Fruit fly (Drosophila melanogaster) whole organism, prepupa: ENCODE measurements around the gene CG42847.

Experiments used
- CG10669 ChIP-seq: fragments of 200-800 bp; sonication (Bioruptor generic); optimal IDR thresholded peaks from 3 replicates; lab custom pipeline; 2018; ENCODE audit warnings: missing biosample characterization, mild to moderate bottlenecking, missing genetic modification characterization, moderate library complexity
- CG16779 ChIP-seq: fragments of 200-800 bp; sonication (Bioruptor generic); optimal IDR thresholded peaks from 3 replicates; lab custom pipeline; 2017; ENCODE audit warnings: missing biosample characterization, mild to moderate bottlenecking, missing genetic modification characterization
- CG8319 ChIP-seq: fragments of 200-800 bp; sonication (Bioruptor generic); optimal IDR thresholded peaks from 3 replicates; lab custom pipeline; 2016; ENCODE audit warnings: missing biosample characterization, missing genetic modification characterization
- CG9139 ChIP-seq: fragments of 200-800 bp; sonication (Bioruptor generic); optimal IDR thresholded peaks from 3 replicates; lab custom pipeline; 2017; ENCODE audit warnings: missing biosample characterization, mild to moderate bottlenecking, missing genetic modification characterization
- Hr38 ChIP-seq: sonication (Bioruptor generic); optimal IDR thresholded peaks from 2 replicates; lab custom pipeline; 2016; ENCODE audit warnings: missing biosample characterization, missing genetic modification characterization
- Lpt ChIP-seq: fragments of 200-800 bp; sonication (Bioruptor generic); optimal IDR thresholded peaks from 3 replicates; lab custom pipeline; 2016; ENCODE audit warnings: missing biosample characterization, missing genetic modification characterization
- achi ChIP-seq: fragments of 200-800 bp; sonication (Bioruptor generic); optimal IDR thresholded peaks from 3 replicates; lab custom pipeline; 2016; ENCODE audit warnings: missing biosample characterization, missing genetic modification characterization

DNA sequence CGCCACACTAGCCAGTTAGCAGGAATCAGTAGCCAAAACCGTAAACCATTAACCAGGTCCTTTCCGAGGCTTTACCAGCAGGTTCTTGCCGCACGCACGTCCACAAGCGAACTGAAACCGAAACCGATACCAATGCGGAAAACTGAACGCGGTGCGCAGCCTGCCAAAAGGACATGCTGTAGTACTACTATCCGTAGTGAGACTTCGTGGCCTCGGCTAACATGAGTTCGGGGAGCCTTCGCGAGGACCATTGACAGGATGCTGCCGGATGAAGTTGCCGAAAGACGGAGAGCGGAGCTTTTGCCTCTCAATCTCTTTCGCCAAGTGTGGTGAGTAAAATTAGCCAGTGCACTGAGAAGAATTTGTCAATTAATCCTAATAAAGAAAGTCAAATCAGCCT is 12.6 kb upstream of the CG42847 start, which contains the start of gene Shawl:
- TF ChIP-seq CG9139 (GFP tag; lab: Kevin White, UChicago) (no peak), CG8319 (GFP tag; lab: Kevin White, UChicago) (no peak), CG10669 (GFP tag; lab: Kevin White, UChicago) (no peak), Hr38 (GFP tag; lab: Kevin White, UChicago) (no peak), achi (no peak), CG16779 (tag; lab: Kevin White, UChicago) (no peak), Lpt (no peak)
